Worm (Caenorhabditis elegans) whole organism, midembryonic: ENCODE results near the gene Y5H2A.4.

ENCODE experiments used
- T22C8.4 ChIP-seq: fragments of 200-800 bp; sonication (Bioruptor generic); IDR thresholded peaks from 2 replicates; pipeline ENCODE4 v1.3.6; 2022; ENCODE audit warnings: missing genetic modification characterization, missing compliant biosample characterization
- flt-1 ChIP-seq: fragments of 200-800 bp; sonication (Bioruptor generic); IDR thresholded peaks from 2 replicates; pipeline ENCODE4 v1.3.6; 2022; ENCODE audit warnings: missing genetic modification characterization, missing compliant biosample characterization
- med-1 ChIP-seq: sonication (generic microtip); optimal IDR thresholded peaks from 2 replicates; lab custom pipeline; 2017; ENCODE audit warnings: missing genetic modification characterization, mild to moderate bottlenecking, missing compliant biosample characterization, antibody characterized with exemption, missing genetic modification reagents; ENCODE audit not compliant: insufficient read depth
- tab-1 ChIP-seq: fragments of 200-800 bp; sonication (Bioruptor generic); IDR thresholded peaks from 2 replicates; pipeline ENCODE4 v1.3.6; 2022; ENCODE audit warnings: missing genetic modification characterization, missing compliant biosample characterization

ce11 chrV:2266958-2267357, 7.2 kb downstream of the Y5H2A.4 start, which contains the start of gene nhr-275:
- TF ChIP-seq tab-1 (GFP tag; lab: Robert Waterston, UW) (no peak), flt-1 (GFP tag; lab: Robert Waterston, UW) (no peak), T22C8.4 (GFP tag; lab: Robert Waterston, UW) (no peak), med-1 (GFP tag; lab: Kevin White, UChicago) (no peak)
